Worm (Caenorhabditis elegans) whole organism, L3 larva: ENCODE results near the gene str-178.

Experiments
- R02D3.7 ChIP-seq: fragments of 150-350 bp; optimal IDR thresholded peaks from 2 replicates; lab custom pipeline; 2014; ENCODE audit warnings: missing biosample characterization, missing genetic modification characterization
- aly-2 ChIP-seq: fragments of 150-350 bp; optimal IDR thresholded peaks from 2 replicates; lab custom pipeline; 2014; ENCODE audit warnings: missing biosample characterization, missing genetic modification characterization
- ama-1 ChIP-seq: fragments of 150-350 bp; optimal IDR thresholded peaks from 2 replicates; lab custom pipeline; 2018
- ceh-16 ChIP-seq: sonication (generic microtip); optimal IDR thresholded peaks from 2 replicates; lab custom pipeline; 2017; ENCODE audit warnings: missing biosample characterization, missing genetic modification characterization
- ceh-9 ChIP-seq: sonication (generic microtip); optimal IDR thresholded peaks from 2 replicates; lab custom pipeline; 2018; ENCODE audit warnings: missing biosample characterization, missing genetic modification characterization
- egl-5 ChIP-seq: fragments of 150-350 bp; optimal IDR thresholded peaks from 2 replicates; lab custom pipeline; 2017; ENCODE audit warnings: missing biosample characterization, missing genetic modification reagents, missing genetic modification characterization, inconsistent platforms
- elt-2 ChIP-seq: sonication (generic microtip); optimal IDR thresholded peaks from 2 replicates; lab custom pipeline; 2016; ENCODE audit warnings: missing genetic modification reagents, mild to moderate bottlenecking, missing genetic modification characterization, missing compliant biosample characterization
- elt-3 ChIP-seq, 3 experiments: fragments of 150-350 bp in 1 of 3; sonication (generic microtip) in 2 of 3; optimal IDR thresholded peaks; 2 replicates in 2 of 3; 4 replicates in 1 of 3; lab custom pipeline; 2014 to 2017; ENCODE audit warnings: missing biosample characterization in 3 of 3, missing genetic modification characterization in 3 of 3
- fkh-10 ChIP-seq: sonication (generic microtip); optimal IDR thresholded peaks from 2 replicates; lab custom pipeline; 2017; ENCODE audit warnings: missing biosample characterization, missing genetic modification reagents, missing genetic modification characterization
- fos-1 ChIP-seq: fragments of 150-350 bp; optimal IDR thresholded peaks from 2 replicates; lab custom pipeline; 2014; ENCODE audit warnings: missing biosample characterization, missing genetic modification characterization
- jun-1 ChIP-seq: fragments of 150-350 bp; optimal IDR thresholded peaks from 2 replicates; lab custom pipeline; 2014; ENCODE audit warnings: missing biosample characterization, missing genetic modification reagents, missing genetic modification characterization
- lin-15B ChIP-seq: fragments of 150-350 bp; optimal IDR thresholded peaks from 2 replicates; lab custom pipeline; 2014; ENCODE audit warnings: missing biosample characterization, missing genetic modification characterization
- mdl-1 ChIP-seq: fragments of 150-350 bp; optimal IDR thresholded peaks from 2 replicates; lab custom pipeline; 2014; ENCODE audit warnings: missing biosample characterization, missing genetic modification characterization
- mml-1 ChIP-seq: fragments of 150-350 bp; sonication (generic microtip); optimal IDR thresholded peaks from 3 replicates; lab custom pipeline; 2014; ENCODE audit warnings: missing biosample characterization, missing genetic modification characterization
- nhr-11 ChIP-seq: fragments of 150-350 bp; optimal IDR thresholded peaks from 2 replicates; lab custom pipeline; 2014; ENCODE audit warnings: missing biosample characterization, missing genetic modification characterization
- nhr-12 ChIP-seq: fragments of 150-350 bp; optimal IDR thresholded peaks from 2 replicates; lab custom pipeline; 2014; ENCODE audit warnings: missing biosample characterization, missing genetic modification characterization
- nhr-23 ChIP-seq: fragments of 150-350 bp; optimal IDR thresholded peaks from 2 replicates; lab custom pipeline; 2014; ENCODE audit warnings: missing biosample characterization, missing genetic modification reagents, missing genetic modification characterization
- nhr-25 ChIP-seq: sonication (generic microtip); optimal IDR thresholded peaks from 2 replicates; lab custom pipeline; 2017; ENCODE audit warnings: missing biosample characterization, missing genetic modification characterization
- nhr-28 ChIP-seq: fragments of 150-350 bp; optimal IDR thresholded peaks from 2 replicates; lab custom pipeline; 2014; ENCODE audit warnings: missing biosample characterization, missing genetic modification characterization
- nhr-67 ChIP-seq: fragments of 150-350 bp; optimal IDR thresholded peaks from 2 replicates; lab custom pipeline; 2014; ENCODE audit warnings: missing biosample characterization, missing genetic modification characterization
- nhr-76 ChIP-seq: fragments of 150-350 bp; sonication (generic microtip); optimal IDR thresholded peaks from 5 replicates; lab custom pipeline; 2014; ENCODE audit warnings: missing biosample characterization, missing genetic modification characterization
- pha-4 ChIP-seq: fragments of 150-350 bp; optimal IDR thresholded peaks from 2 replicates; lab custom pipeline; 2014; ENCODE audit warnings: missing biosample characterization, missing genetic modification reagents, missing genetic modification characterization
- pqm-1 ChIP-seq: fragments of 150-350 bp; optimal IDR thresholded peaks from 2 replicates; lab custom pipeline; 2017; ENCODE audit warnings: missing biosample characterization, missing genetic modification characterization, inconsistent platforms
- sea-2 ChIP-seq: fragments of 150-350 bp; sonication (generic microtip); optimal IDR thresholded peaks from 4 replicates; lab custom pipeline; 2014; ENCODE audit warnings: missing biosample characterization, missing genetic modification reagents, missing genetic modification characterization
- skn-1 ChIP-seq: fragments of 150-350 bp; optimal IDR thresholded peaks from 2 replicates; lab custom pipeline; 2014; ENCODE audit warnings: missing biosample characterization, missing genetic modification characterization
- snpc-4 ChIP-seq: fragments of 150-350 bp; optimal IDR thresholded peaks from 2 replicates; lab custom pipeline; 2014; ENCODE audit warnings: missing biosample characterization, missing genetic modification characterization
- unc-39 ChIP-seq: sonication (generic microtip); optimal IDR thresholded peaks from 4 replicates; lab custom pipeline; 2017; ENCODE audit warnings: missing biosample characterization, missing genetic modification characterization
- unc-62 ChIP-seq: fragments of 150-350 bp; sonication (generic microtip); optimal IDR thresholded peaks from 4 replicates; lab custom pipeline; 2014; ENCODE audit warnings: missing biosample characterization, missing genetic modification reagents, missing genetic modification characterization
- ztf-4 ChIP-seq: fragments of 150-350 bp; optimal IDR thresholded peaks from 2 replicates; lab custom pipeline; 2014; ENCODE audit warnings: missing biosample characterization, missing genetic modification characterization

str-178 gene

DNA sequence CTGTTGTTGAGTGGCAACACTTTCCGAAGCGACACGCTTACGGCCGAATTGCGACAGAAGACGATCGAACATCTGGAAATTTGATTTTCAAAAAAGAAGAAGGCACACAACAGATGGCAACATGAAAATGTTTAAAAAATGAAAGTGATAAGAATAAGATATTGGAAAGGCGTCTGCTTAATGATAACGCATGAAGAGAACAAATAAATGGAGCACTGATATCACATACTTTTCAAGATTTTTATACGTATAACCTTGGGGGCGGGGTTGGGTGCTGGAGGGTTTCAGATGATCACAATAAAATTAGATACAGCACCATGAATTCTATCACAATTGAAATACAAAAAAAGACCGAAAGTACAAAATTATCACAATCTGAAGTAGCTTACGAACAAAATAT, 28.6 kb upstream of the str-178 start, which contains the start of gene C15C8.7:
C15C8.7 (minus strand) TSS at position 72 of the 400 bp plus-strand sequence.
- TF ChIP-seq sea-2 (GFP tag; lab: Kevin White, UChicago) (no peak), elt-2 (tag; lab: Kevin White, UChicago) (peak; percentile 92), skn-1 (no peak), pqm-1 (tag; lab: Kevin White, UChicago) (peak; percentile 42), snpc-4 (tag; lab: Kevin White, UChicago) (no peak), unc-62 (GFP tag; lab: Kevin White, UChicago) (no peak), ceh-9 (tag; lab: Kevin White, UChicago) (no peak), nhr-25 (tag; lab: Kevin White, UChicago) (no peak)

- TF ChIP-seq snpc-4 (tag; lab: Kevin White, UChicago) (no peak), nhr-11 (tag; lab: Kevin White, UChicago) (no peak), nhr-12 (tag; lab: Kevin White, UChicago) (no peak), mml-1 (tag; lab: Kevin White, UChicago) (no peak), fos-1 (tag; lab: Kevin White, UChicago) (no peak), nhr-28 (tag; lab: Kevin White, UChicago) (no peak), elt-2 (tag; lab: Kevin White, UChicago) (peak; percentile 28)
Measured at ce11 chrV:12743778-12744502, 27.6 kb upstream of the str-178 start.

DNA sequence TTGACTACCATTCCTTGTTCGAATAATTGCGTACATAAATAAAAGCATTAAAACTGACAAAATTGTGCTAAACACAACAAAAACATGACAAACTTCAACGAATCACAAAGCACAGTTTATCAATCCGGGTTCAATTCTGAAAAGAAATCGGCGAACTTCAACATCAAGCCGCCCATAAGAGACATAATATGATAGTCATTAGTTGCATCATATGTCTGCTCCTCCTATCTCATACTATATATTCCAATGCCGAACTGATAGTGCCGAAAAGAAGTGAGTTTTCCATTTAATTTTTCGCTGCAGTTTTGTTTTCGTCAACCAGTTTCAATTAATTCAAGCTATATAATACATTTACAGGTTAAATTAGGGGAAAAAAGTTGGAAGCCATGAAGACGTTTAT, 25.3 kb upstream of the str-178 start, which contains the start of gene hrg-7:
hrg-7 (plus strand) TSS at position 358 of the 400 bp plus-strand sequence.
- TF ChIP-seq elt-2 (tag; lab: Kevin White, UChicago) (peak; percentile 95), nhr-23 (tag; lab: Kevin White, UChicago) (no peak), fkh-10 (no peak), skn-1 (peak; percentile 62)

ce11 chrV:12736166-12736753, 19.9 kb upstream of the str-178 start, which contains the start of gene cky-1:
TSS of gene cky-1 (plus strand) at chrV:12736703.
- TF ChIP-seq unc-39 (tag; lab: Kevin White, UChicago) (no peak), pha-4 (peak; percentile 19)

DNA sequence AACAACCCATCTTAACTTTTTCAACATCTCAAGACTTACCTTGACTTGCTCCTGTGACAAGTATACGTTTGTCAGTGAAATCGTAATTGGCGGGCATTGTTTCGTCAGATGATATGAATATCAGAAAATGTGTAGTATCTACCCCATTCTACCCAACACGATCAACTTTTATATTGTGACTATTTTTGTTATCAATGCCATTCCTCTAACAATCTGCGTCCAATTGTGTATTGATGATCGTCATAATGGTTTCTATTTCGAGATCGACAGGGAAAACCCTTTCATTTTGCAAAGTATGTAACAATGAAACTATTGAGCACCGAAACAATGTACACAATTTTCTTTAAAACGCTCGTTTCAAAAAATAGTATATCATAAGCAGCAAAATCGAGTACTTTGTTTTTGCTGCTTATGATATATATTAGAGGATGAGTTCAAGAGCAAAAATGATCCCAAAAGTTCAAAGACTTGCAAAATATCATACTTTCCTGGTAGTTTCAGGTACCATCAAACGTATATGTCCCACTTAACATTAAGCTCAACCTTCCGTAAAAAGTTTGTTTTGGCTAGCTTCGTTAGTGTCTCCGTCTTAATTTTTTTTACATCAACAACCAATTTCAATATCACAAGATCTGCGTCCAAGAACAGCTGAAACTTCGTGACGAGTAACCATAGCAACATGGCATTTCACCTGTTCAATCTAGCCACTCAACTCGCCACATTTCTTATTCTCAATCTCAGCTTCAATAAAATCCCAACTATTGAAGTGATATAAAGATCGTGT, 17.3 kb upstream of the str-178 start, which contains the start of the genes dhs-21 and xbx-9:
dhs-21 (minus strand) TSS at position 181 of the 784 bp plus-strand sequence.
xbx-9 (plus strand) TSS at position 734 of the 784 bp plus-strand sequence.
- TF ChIP-seq nhr-25 (tag; lab: Kevin White, UChicago) (no peak), ztf-4 (tag; lab: Kevin White, UChicago) (no peak), nhr-76 (tag; lab: Kevin White, UChicago) (no peak), elt-3 (tag; optimal IDR thresholded peaks at IDR 0.05; lab: Kevin White, UChicago) (peak in 1 of 3 experiments; percentile 26), ceh-16 (no peak), elt-2 (tag; lab: Kevin White, UChicago) (peak; percentile 79), ama-1 (lab: Kevin White, UChicago) (no peak), pha-4 (peak; percentile 12), pqm-1 (tag; lab: Kevin White, UChicago) (peak; percentile 86), lin-15B (tag; lab: Kevin White, UChicago) (no peak), nhr-67 (tag; lab: Kevin White, UChicago) (no peak), jun-1 (tag; lab: Kevin White, UChicago) (peak; percentile 54)
- TF ChIP-seq, all 47 proteins: peak for 5

ce11 chrV:12732734-12733133, 16.4 kb upstream of the str-178 start:
- TF ChIP-seq aly-2 (tag; lab: Kevin White, UChicago) (no peak), nhr-23 (tag; lab: Kevin White, UChicago) (no peak), mdl-1 (tag; lab: Kevin White, UChicago) (no peak), R02D3.7 (tag; lab: Kevin White, UChicago) (no peak), egl-5 (tag; lab: Kevin White, UChicago) (no peak), elt-2 (tag; lab: Kevin White, UChicago) (peak; percentile 87), fos-1 (tag; lab: Kevin White, UChicago) (no peak), pqm-1 (tag; lab: Kevin White, UChicago) (peak; percentile 77), pha-4 (peak; percentile 23)
